Worm (Caenorhabditis elegans) whole organism, early embryonic: ENCODE results near the gene C02B10.4.
"Not testable (repeated sequence)": the region's sequence is repeated elsewhere in the genome, so short reads cannot be mapped to it uniquely, and the experiment has no call there.

Experiments used
- B0310.2 ChIP-seq: sonication (generic microtip); optimal IDR thresholded peaks from 2 replicates; lab custom pipeline; 2016; ENCODE audit warnings: mild to moderate bottlenecking, missing genetic modification characterization, missing compliant biosample characterization
- F13C5.2 ChIP-seq: sonication (generic microtip); optimal IDR thresholded peaks from 2 replicates; lab custom pipeline; 2017; ENCODE audit warnings: mild to moderate bottlenecking, missing genetic modification characterization, inconsistent platforms, missing compliant biosample characterization
- aly-1 ChIP-seq: sonication (generic microtip); optimal IDR thresholded peaks from 2 replicates; lab custom pipeline; 2016; ENCODE audit warnings: missing genetic modification characterization, missing compliant biosample characterization
- ama-1 ChIP-seq: fragments of 150-350 bp; optimal IDR thresholded peaks from 2 replicates; lab custom pipeline; 2014
- ceh-13 ChIP-seq: fragments of 200-800 bp; sonication (Bioruptor generic); optimal IDR thresholded peaks from 2 replicates; lab custom pipeline; 2018; ENCODE audit warnings: mild to moderate bottlenecking, missing genetic modification characterization, missing compliant biosample characterization
- ceh-36 ChIP-seq: sonication (generic microtip); optimal IDR thresholded peaks from 2 replicates; lab custom pipeline; 2016; ENCODE audit warnings: missing genetic modification characterization, inconsistent platforms, missing compliant biosample characterization
- ets-7 ChIP-seq: sonication (generic microtip); optimal IDR thresholded peaks from 2 replicates; lab custom pipeline; 2016; ENCODE audit warnings: missing genotype, missing genetic modification characterization, missing compliant biosample characterization
- flt-1 ChIP-seq: fragments of 200-800 bp; sonication (Bioruptor generic); IDR thresholded peaks from 2 replicates; pipeline ENCODE4 v1.3.6; 2022; ENCODE audit warnings: missing genetic modification characterization, missing compliant biosample characterization
- hmbx-1 ChIP-seq: sonication (generic microtip); optimal IDR thresholded peaks from 2 replicates; lab custom pipeline; 2016; ENCODE audit warnings: mild to moderate bottlenecking, missing genetic modification characterization, missing compliant biosample characterization
- hmg-4 ChIP-seq: fragments of 200-800 bp; sonication (Bioruptor generic); optimal IDR thresholded peaks from 2 replicates; lab custom pipeline; 2018; ENCODE audit warnings: mild to moderate bottlenecking, missing genetic modification characterization, missing compliant biosample characterization
- hnd-1 ChIP-seq: sonication (generic microtip); optimal IDR thresholded peaks from 2 replicates; lab custom pipeline; 2016; ENCODE audit warnings: missing genetic modification characterization, missing compliant biosample characterization
- pes-1 ChIP-seq: fragments of 200-800 bp; sonication (Bioruptor generic); IDR thresholded peaks from 2 replicates; pipeline ENCODE4 v1.3.6; 2022; ENCODE audit warnings: missing genetic modification reagents, missing genetic modification characterization, missing compliant biosample characterization
- scrt-1 ChIP-seq: fragments of 200-800 bp; sonication (Bioruptor generic); IDR thresholded peaks from 2 replicates; pipeline ENCODE4 v1.3.6; 2022; ENCODE audit warnings: missing genetic modification characterization, missing compliant biosample characterization
- sea-1 ChIP-seq: fragments of 200-800 bp; sonication (Bioruptor generic); conservative IDR thresholded peaks from 2 replicates; pipeline ENCODE4 v1.3.6; 2022; ENCODE audit warnings: missing genetic modification characterization, missing compliant biosample characterization
- tbx-11 ChIP-seq: fragments of 200-800 bp; sonication (Bioruptor generic); IDR thresholded peaks from 2 replicates; pipeline ENCODE4 v1.3.6; 2022; ENCODE audit warnings: missing genetic modification characterization, missing compliant biosample characterization
- tbx-37 ChIP-seq: fragments of 200-800 bp; sonication (Bioruptor generic); conservative IDR thresholded peaks from 2 replicates; pipeline ENCODE4 v1.3.6; 2022; ENCODE audit warnings: missing genetic modification reagents, missing genetic modification characterization, missing compliant biosample characterization
- tra-4 ChIP-seq: sonication (generic microtip); optimal IDR thresholded peaks from 2 replicates; lab custom pipeline; 2017; ENCODE audit warnings: missing genetic modification characterization, missing compliant biosample characterization

C02B10.4 gene

DNA sequence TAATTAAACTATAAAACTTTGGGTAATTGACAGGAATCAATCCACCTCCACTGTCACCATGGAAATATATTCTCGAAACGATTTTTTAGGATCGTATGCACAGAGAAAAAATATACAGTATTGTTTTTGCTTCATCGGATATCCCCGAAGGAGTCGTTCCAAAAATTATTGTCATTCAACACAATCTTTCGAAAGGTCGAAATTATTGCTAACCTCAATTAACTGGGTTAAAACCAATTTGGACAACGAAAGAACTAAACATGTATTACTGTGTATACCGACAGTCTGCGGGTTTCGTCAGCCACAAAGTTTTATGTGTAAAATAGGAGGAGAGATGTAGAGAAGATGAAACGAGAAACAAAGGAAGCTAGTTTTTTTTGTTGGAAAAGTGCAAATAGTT, 28.1 kb upstream of the C02B10.4 start:
- TF ChIP-seq tbx-11 (GFP tag; lab: Robert Waterston, UW) (no peak), tbx-37 (no peak), F13C5.2 (tag; lab: Kevin White, UChicago) (no peak), flt-1 (GFP tag; lab: Robert Waterston, UW) (no peak), scrt-1 (no peak), hmbx-1 (tag; lab: Kevin White, UChicago) (no peak), ets-7 (tag; lab: Kevin White, UChicago) (no peak), tra-4 (no peak), ama-1 (no peak), sea-1 (GFP tag; lab: Robert Waterston, UW) (no peak)

DNA sequence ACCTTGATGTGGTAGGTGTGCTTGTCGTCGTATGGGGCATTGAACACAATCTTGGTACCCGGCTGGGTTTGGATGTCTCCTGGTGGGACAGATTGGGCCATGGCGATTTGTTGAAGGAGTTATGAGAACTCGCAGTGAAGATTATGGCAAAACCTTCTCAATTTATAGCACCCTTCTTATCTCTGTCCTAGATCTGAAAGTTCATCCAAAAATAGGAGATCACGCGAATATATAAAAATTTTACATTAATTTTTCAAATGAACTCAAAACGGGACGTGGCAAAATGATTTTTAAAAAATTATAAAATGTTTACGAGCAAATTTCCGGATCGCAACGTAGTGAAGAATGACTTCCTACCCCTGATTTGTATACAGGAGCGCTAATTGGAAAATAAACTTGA, 26.4 kb upstream of the C02B10.4 start, which contains the start of gene msp-53:
Gene msp-53 (minus strand): TSS at position 101 of the 400 bp plus-strand sequence.
- TF ChIP-seq ceh-36 (tag; lab: Kevin White, UChicago); sea-1 (GFP tag; lab: Robert Waterston, UW); aly-1: not testable (repeated sequence)

DNA sequence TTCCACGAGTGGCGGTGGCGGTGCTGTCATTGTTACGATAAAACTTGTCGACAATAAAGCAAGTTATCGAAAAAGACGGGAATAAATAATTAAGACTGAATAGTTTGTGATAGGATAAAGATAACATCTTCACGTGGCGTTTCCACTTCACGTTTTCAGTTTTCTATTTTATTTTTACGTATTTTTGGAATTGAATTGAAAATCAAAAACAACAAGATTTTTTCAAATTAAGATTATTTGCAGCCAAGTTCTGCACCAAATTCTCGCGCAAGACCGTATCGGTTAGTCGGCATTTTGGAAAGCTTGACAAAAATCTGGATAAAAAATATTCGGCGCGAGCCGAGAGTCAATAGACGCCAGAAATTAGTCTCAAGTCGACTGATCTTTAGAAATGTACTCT, 24.5 kb upstream of the C02B10.4 start, which contains the start of gene ttbk-2.2:
Gene ttbk-2.2 (minus strand): TSS at position 101 of the 400 bp plus-strand sequence.
- TF ChIP-seq F13C5.2 (tag; lab: Kevin White, UChicago); ama-1; ets-7 (tag; lab: Kevin White, UChicago): not testable (repeated sequence)

DNA sequence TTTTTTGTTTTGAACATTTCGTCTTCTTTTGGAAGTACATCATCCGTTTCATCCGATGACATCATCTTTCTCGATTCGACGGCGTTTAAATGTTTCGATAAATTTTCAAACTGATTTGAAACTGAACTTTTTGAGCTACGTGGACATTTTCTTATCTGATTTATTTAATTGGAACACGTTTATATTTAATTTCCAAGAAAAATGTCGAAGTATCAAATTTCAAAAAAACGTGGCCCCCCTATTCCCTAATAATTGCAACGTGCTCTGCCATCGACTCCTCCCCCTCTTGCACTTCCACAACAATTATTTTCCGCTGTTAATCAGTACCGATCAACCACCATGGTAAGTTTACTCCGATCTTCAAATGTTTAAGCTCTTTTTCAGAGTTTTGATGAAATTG, 22.8 kb upstream of the C02B10.4 start, which contains the start of the genes R13H9.6 and rmd-6:
Gene R13H9.6 (minus strand): TSS at position 101 of the 400 bp plus-strand sequence.
Gene rmd-6 (plus strand): TSS at position 305 of the 400 bp plus-strand sequence.
- TF ChIP-seq ceh-36 (tag; lab: Kevin White, UChicago); tra-4; ama-1: not testable (repeated sequence)

DNA sequence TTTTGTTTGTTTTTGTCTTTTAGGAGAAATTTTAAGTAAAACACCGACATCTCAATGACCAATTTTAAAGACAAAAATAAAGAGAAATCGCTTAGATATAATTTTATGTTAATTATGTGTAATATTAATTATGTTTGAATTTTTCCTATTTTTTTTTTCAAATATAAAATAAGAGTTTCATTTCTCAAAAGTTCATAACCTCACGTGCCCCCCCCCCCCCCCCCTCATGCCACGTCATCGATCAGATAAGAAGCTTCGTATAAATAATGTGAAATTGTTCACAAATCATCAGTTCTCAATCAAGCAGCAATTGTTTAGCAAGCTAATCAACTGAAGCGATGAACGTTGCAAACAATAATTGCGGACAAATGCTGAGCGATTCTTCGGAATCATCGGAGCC, 20.8 kb upstream of the C02B10.4 start, which contains the start of gene C02B10.6:
Gene C02B10.6 (plus strand): TSS at position 301 of the 400 bp plus-strand sequence.
- not testable (repeated sequence) for TF ChIP-seq scrt-1; ets-7 (tag; lab: Kevin White, UChicago); ceh-13 (GFP tag; lab: Kevin White, UChicago)

DNA sequence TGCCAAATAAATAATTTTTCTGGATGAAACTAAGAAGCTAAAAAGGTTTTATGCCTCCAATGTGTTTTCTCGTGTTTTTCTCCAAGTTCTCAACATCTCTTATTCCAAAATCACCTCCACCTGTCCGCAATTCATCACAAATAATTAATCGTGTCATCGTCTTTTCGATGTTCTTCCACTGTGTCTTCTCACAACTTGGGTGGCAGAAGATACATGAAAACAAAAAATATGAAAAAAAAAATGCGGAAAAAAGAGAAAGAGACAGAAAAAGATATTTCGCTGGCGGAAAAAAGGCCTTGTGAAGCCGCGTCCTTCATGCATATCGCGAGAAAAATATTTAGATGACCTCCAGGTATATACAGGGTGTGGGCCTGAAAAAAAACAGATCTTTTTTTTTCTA, 17.6 kb upstream of the C02B10.4 start:
- TF ChIP-seq ama-1 (no peak), aly-1 (no peak), hmbx-1 (tag; lab: Kevin White, UChicago) (no peak), B0310.2 (tag; lab: Kevin White, UChicago) (no peak), ets-7 (tag; lab: Kevin White, UChicago) (no peak), scrt-1 (no peak), F13C5.2 (tag; lab: Kevin White, UChicago) (no peak), tbx-37 (no peak), flt-1 (GFP tag; lab: Robert Waterston, UW) (no peak), sea-1 (GFP tag; lab: Robert Waterston, UW) (no peak), tra-4 (no peak), hmg-4 (GFP tag; lab: Kevin White, UChicago) (no peak), pes-1 (GFP tag; lab: Robert Waterston, UW) (no peak), hnd-1 (tag; lab: Kevin White, UChicago) (no peak), ceh-13 (GFP tag; lab: Kevin White, UChicago) (no peak)

DNA sequence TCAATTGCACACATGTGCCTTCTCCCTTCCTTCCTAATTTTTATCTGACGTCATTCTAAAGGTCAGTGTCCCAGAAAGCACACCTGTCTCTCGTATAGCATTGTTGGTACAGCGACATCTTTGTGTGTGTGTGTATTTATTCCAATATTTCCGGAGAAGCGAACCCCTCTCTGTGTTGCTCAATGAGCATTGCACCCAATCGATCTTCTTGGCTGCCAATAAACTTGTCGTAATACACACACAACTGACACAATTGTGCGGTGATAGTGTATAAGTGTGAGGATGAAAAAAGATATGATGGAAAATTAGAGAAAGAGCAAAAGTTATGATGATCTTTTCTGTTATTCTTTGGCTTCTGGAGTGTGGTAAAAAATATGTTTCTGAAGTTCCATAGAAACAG, 14.8 kb upstream of the C02B10.4 start:
- no peak for TF ChIP-seq ets-7 (tag; lab: Kevin White, UChicago)
- TF ChIP-seq aly-1 = no peak
- TF ChIP-seq hnd-1 (tag; lab: Kevin White, UChicago) = no peak
- no peak for TF ChIP-seq tbx-11 (GFP tag; lab: Robert Waterston, UW)
- no peak for TF ChIP-seq B0310.2 (tag; lab: Kevin White, UChicago)

DNA sequence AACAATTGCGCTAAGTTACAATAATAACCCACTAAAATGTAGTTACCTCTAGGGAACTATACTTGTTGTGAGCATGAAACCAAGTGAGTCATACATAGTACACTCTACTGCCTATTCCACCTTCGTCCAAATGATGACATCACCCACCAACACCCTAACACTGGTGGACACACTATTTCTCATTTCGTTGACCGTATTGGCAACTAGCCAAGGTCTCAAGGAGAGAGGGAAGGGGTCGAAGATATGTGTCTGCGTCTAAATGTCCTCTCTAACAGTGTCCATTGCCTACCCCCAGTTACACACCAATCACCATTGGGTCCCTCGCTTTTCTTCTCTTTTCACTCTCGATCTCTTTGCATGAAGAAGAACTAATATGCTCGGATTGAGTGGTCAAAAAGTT, 13.5 kb upstream of the C02B10.4 start:
- TF ChIP-seq tra-4 (no peak), flt-1 (GFP tag; lab: Robert Waterston, UW) (0 out of 2 replicates have a peak, but pooled peaks have one; percentile 16), hmg-4 (GFP tag; lab: Kevin White, UChicago) (peak; percentile 81), hmbx-1 (tag; lab: Kevin White, UChicago) (no peak), scrt-1 (no peak), ceh-36 (tag; lab: Kevin White, UChicago) (no peak)

DNA sequence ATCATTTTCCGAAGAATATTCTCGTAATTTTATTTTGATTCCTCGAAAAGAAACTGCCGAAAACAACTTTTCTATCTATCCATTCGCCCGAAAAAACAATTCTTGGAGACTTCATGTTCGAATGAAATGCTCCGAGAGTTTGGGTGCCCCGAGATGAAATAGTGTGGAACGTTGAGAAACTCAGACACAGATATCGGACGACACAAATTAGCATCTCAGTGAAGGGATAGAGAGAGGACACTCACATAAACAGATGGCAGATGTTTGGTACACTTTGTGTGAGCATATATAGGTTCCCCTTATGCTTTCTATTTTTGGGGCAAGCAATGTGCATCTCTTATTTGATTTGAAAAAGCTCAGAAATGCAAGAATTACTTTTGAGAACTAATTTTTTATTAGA, 12.5 kb upstream of the C02B10.4 start:
- TF ChIP-seq aly-1 = no peak
- TF ChIP-seq ceh-13 (GFP tag; lab: Kevin White, UChicago) = no peak
- no peak for TF ChIP-seq hmg-4 (GFP tag; lab: Kevin White, UChicago)
- TF ChIP-seq ceh-36 (tag; lab: Kevin White, UChicago) = no peak
- TF ChIP-seq pes-1 (GFP tag; lab: Robert Waterston, UW) = no peak
- no peak for TF ChIP-seq tra-4
- TF ChIP-seq hmbx-1 (tag; lab: Kevin White, UChicago) = no peak
- TF ChIP-seq ama-1 = no peak
- TF ChIP-seq B0310.2 (tag; lab: Kevin White, UChicago) = no peak
- no peak for TF ChIP-seq tbx-11 (GFP tag; lab: Robert Waterston, UW)
- no peak for TF ChIP-seq F13C5.2 (tag; lab: Kevin White, UChicago)
- no peak for TF ChIP-seq ets-7 (tag; lab: Kevin White, UChicago)
